Fruit fly (Drosophila melanogaster) whole organism, embryonic: ENCODE results near the gene rdog.

Experiments used
- Atf3 ChIP-seq: fragments of 200-800 bp; sonication (Bioruptor generic); optimal IDR thresholded peaks from 3 replicates; lab custom pipeline; 2016; ENCODE audit warnings: missing biosample characterization, missing genetic modification characterization
- CG10565 ChIP-seq: fragments of 200-800 bp; sonication (Bioruptor generic); optimal IDR thresholded peaks from 3 replicates; lab custom pipeline; 2016; ENCODE audit warnings: missing biosample characterization, mild to moderate bottlenecking, missing genetic modification characterization
- CG11723 ChIP-seq: fragments of 200-800 bp; sonication (Bioruptor generic); optimal IDR thresholded peaks from 2 replicates; lab custom pipeline; 2017; ENCODE audit warnings: missing biosample characterization, mild to moderate bottlenecking, missing genetic modification characterization
- CG12744 ChIP-seq: fragments of 200-800 bp; sonication (Bioruptor generic); optimal IDR thresholded peaks from 2 replicates; lab custom pipeline; 2016; ENCODE audit warnings: missing biosample characterization, missing genetic modification characterization
- CG13624 ChIP-seq: fragments of 200-800 bp; sonication (Bioruptor generic); optimal IDR thresholded peaks from 2 replicates; lab custom pipeline; 2016; ENCODE audit warnings: missing biosample characterization, missing genetic modification characterization
- CG17328 ChIP-seq: fragments of 200-800 bp; sonication (Bioruptor generic); IDR thresholded peaks from 2 replicates; pipeline ENCODE4 v1.3.6; 2022; ENCODE audit warnings: missing biosample characterization, missing genetic modification characterization
- CG18619 ChIP-seq: fragments of 200-800 bp; sonication (Bioruptor generic); optimal IDR thresholded peaks from 3 replicates; lab custom pipeline; 2017; ENCODE audit warnings: missing biosample characterization, mild to moderate bottlenecking, missing genetic modification characterization
- CG2116 ChIP-seq: fragments of 200-800 bp; sonication (Bioruptor generic); optimal IDR thresholded peaks from 3 replicates; lab custom pipeline; 2018; ENCODE audit warnings: missing biosample characterization, mild to moderate bottlenecking, missing genetic modification characterization
- CG2712 ChIP-seq: fragments of 200-800 bp; optimal IDR thresholded peaks from 3 replicates; lab custom pipeline; 2019; ENCODE audit warnings: missing biosample characterization, mild to moderate bottlenecking, missing genetic modification characterization, moderate library complexity
- CG2889 ChIP-seq: fragments of 200-800 bp; sonication (Bioruptor generic); IDR thresholded peaks from 3 replicates; pipeline ENCODE4 v1.3.6; 2022; ENCODE audit warnings: missing biosample characterization, missing genetic modification characterization
- CG4424 ChIP-seq: fragments of 200-800 bp; sonication (Bioruptor generic); optimal IDR thresholded peaks from 3 replicates; lab custom pipeline; 2016; ENCODE audit warnings: missing biosample characterization, missing genetic modification characterization
- CG4730 ChIP-seq: fragments of 200-800 bp; sonication (Bioruptor generic); IDR thresholded peaks from 2 replicates; pipeline ENCODE4 v1.3.6; 2022; ENCODE audit warnings: missing biosample characterization, missing genetic modification characterization
- CG6683 ChIP-seq: fragments of 200-800 bp; sonication (Bioruptor generic); optimal IDR thresholded peaks from 2 replicates; lab custom pipeline; 2017; ENCODE audit warnings: missing biosample characterization, mild to moderate bottlenecking, missing genetic modification characterization, missing genetic modification reagents
- CG6765 ChIP-seq: fragments of 200-800 bp; sonication (Bioruptor generic); optimal IDR thresholded peaks from 3 replicates; lab custom pipeline; 2017; ENCODE audit warnings: missing biosample characterization, mild to moderate bottlenecking, missing genetic modification characterization
- CG6813 ChIP-seq: fragments of 200-800 bp; sonication (Bioruptor generic); optimal IDR thresholded peaks from 2 replicates; lab custom pipeline; 2017; ENCODE audit warnings: missing biosample characterization, missing genetic modification characterization, mild to moderate bottlenecking, moderate library complexity, missing genetic modification reagents
- CG7357 ChIP-seq: fragments of 200-800 bp; sonication (Bioruptor generic); IDR thresholded peaks from 3 replicates; pipeline ENCODE4 v1.3.6; 2022; ENCODE audit warnings: missing biosample characterization, missing genetic modification characterization
- CG7372 ChIP-seq: fragments of 200-800 bp; sonication (Bioruptor generic); IDR thresholded peaks from 2 replicates; pipeline ENCODE4 v1.3.6; 2022; ENCODE audit warnings: missing biosample characterization, missing genetic modification characterization
- CG7786 ChIP-seq: fragments of 200-800 bp; sonication (Bioruptor generic); optimal IDR thresholded peaks from 2 replicates; lab custom pipeline; 2016; ENCODE audit warnings: missing biosample characterization, missing genetic modification characterization
- CkIIα-i1 ChIP-seq: fragments of 200-800 bp; sonication (Bioruptor generic); IDR thresholded peaks from 2 replicates; pipeline ENCODE4 v1.3.6; 2022; ENCODE audit warnings: missing biosample characterization, missing genetic modification characterization
- Dip3 ChIP-seq: fragments of 200-800 bp; sonication (Bioruptor generic); optimal IDR thresholded peaks from 3 replicates; lab custom pipeline; 2016; ENCODE audit warnings: missing biosample characterization, missing genetic modification characterization
- HHEX ChIP-seq: fragments of 200-800 bp; sonication (Bioruptor generic); optimal IDR thresholded peaks from 3 replicates; lab custom pipeline; 2017; ENCODE audit warnings: missing biosample characterization, mild to moderate bottlenecking, missing genetic modification characterization, missing genetic modification reagents
- HLH54F ChIP-seq: fragments of 200-800 bp; sonication (Bioruptor generic); optimal IDR thresholded peaks from 3 replicates; lab custom pipeline; 2016; ENCODE audit warnings: missing biosample characterization, missing genetic modification characterization
- HmgD ChIP-seq: fragments of 200-800 bp; sonication (Bioruptor generic); optimal IDR thresholded peaks from 3 replicates; lab custom pipeline; 2016; ENCODE audit warnings: missing biosample characterization, missing genetic modification characterization
- Hr39 ChIP-seq: fragments of >200 bp; optimal IDR thresholded peaks from 2 replicates; lab custom pipeline; 2017
- Jarid2 ChIP-seq: fragments of 200-800 bp; sonication (Bioruptor generic); optimal IDR thresholded peaks from 3 replicates; lab custom pipeline; 2017; ENCODE audit warnings: mild to moderate bottlenecking, missing biosample characterization, missing genetic modification reagents, missing genetic modification characterization
- Ptx1 ChIP-seq: fragments of 200-800 bp; sonication (Bioruptor generic); IDR thresholded peaks from 2 replicates; pipeline ENCODE4 v1.3.6; 2022; ENCODE audit warnings: missing biosample characterization, missing genetic modification characterization
- Ssrp ChIP-seq: fragments of 200-800 bp; sonication (Bioruptor generic); optimal IDR thresholded peaks from 2 replicates; lab custom pipeline; 2018; ENCODE audit warnings: missing biosample characterization, mild to moderate bottlenecking, missing genetic modification characterization, moderate library complexity
- Stat92E ChIP-seq, 3 experiments: fragments of >200 bp in 2 of 3; fragments of 200-800 bp in 1 of 3; sonication (Bioruptor generic) in 1 of 3; optimal IDR thresholded peaks; 2 replicates each; lab custom pipeline; 2017 to 2019; ENCODE audit warnings: missing biosample characterization in 3 of 3, missing genetic modification characterization in 3 of 3, mild to moderate bottlenecking in 1 of 3, moderate library complexity in 1 of 3
- TFAM ChIP-seq: fragments of 200-800 bp; sonication (Bioruptor generic); optimal IDR thresholded peaks from 2 replicates; lab custom pipeline; 2017; ENCODE audit warnings: missing biosample characterization, missing genetic modification characterization, inconsistent platforms
- abd-A ChIP-seq: fragments of 200-800 bp; sonication (Bioruptor generic); optimal IDR thresholded peaks from 3 replicates; lab custom pipeline; 2019; ENCODE audit warnings: missing biosample characterization, mild to moderate bottlenecking, missing genetic modification characterization, moderate library complexity
- bab2 ChIP-seq: fragments of 200-800 bp; sonication (Bioruptor generic); optimal IDR thresholded peaks from 2 replicates; lab custom pipeline; 2016; ENCODE audit warnings: missing biosample characterization, missing genetic modification characterization
- cato ChIP-seq: fragments of 200-800 bp; sonication (Bioruptor generic); optimal IDR thresholded peaks from 2 replicates; lab custom pipeline; 2016; ENCODE audit warnings: missing biosample characterization, missing genetic modification characterization, borderline replicate concordance
- croc ChIP-seq: fragments of 200-800 bp; sonication (Bioruptor generic); conservative IDR thresholded peaks from 3 replicates; pipeline ENCODE4 v1.3.6; 2022; ENCODE audit warnings: missing biosample characterization, missing genetic modification characterization
- gsb-n ChIP-seq: fragments of 200-800 bp; sonication (Bioruptor generic); optimal IDR thresholded peaks from 3 replicates; lab custom pipeline; 2018; ENCODE audit warnings: missing biosample characterization, mild to moderate bottlenecking, missing genetic modification characterization
- h ChIP-seq: fragments of >200 bp; optimal IDR thresholded peaks from 2 replicates; lab custom pipeline; 2017
- insv ChIP-seq, 2 experiments: fragments of 200-800 bp; sonication (Bioruptor generic); optimal IDR thresholded peaks; 3 replicates each; lab custom pipeline; 2016 to 2018; ENCODE audit warnings: missing biosample characterization in 2 of 2, missing genetic modification characterization in 2 of 2
- odd ChIP-seq: fragments of 200-800 bp; sonication (Bioruptor generic); optimal IDR thresholded peaks from 2 replicates; lab custom pipeline; 2017; ENCODE audit warnings: missing biosample characterization, mild to moderate bottlenecking, missing genetic modification characterization
- p53 ChIP-seq: fragments of 200-800 bp; sonication (Bioruptor generic); optimal IDR thresholded peaks from 2 replicates; lab custom pipeline; 2016; ENCODE audit warnings: missing biosample characterization, missing genetic modification characterization
- ranshi ChIP-seq: fragments of 200-800 bp; sonication (Bioruptor generic); IDR thresholded peaks from 2 replicates; pipeline ENCODE4 v1.3.6; 2022; ENCODE audit warnings: missing biosample characterization, missing genetic modification characterization
- seq ChIP-seq: fragments of 200-800 bp; sonication (Bioruptor generic); IDR thresholded peaks from 2 replicates; pipeline ENCODE4 v1.3.6; 2022; ENCODE audit warnings: missing biosample characterization, missing genetic modification characterization
- shn ChIP-seq: fragments of 200-800 bp; sonication (Bioruptor generic); optimal IDR thresholded peaks from 3 replicates; lab custom pipeline; 2016; ENCODE audit warnings: missing biosample characterization, missing genetic modification characterization
- sim ChIP-seq: fragments of 200-800 bp; sonication (Bioruptor generic); IDR thresholded peaks from 2 replicates; pipeline ENCODE4 v1.3.6; 2022; ENCODE audit warnings: missing biosample characterization, missing genetic modification characterization
- stc ChIP-seq: fragments of 200-800 bp; sonication (Bioruptor generic); IDR thresholded peaks from 2 replicates; pipeline ENCODE4 v1.3.6; 2022; ENCODE audit warnings: missing biosample characterization, missing genetic modification characterization
- tap ChIP-seq: fragments of 200-800 bp; optimal IDR thresholded peaks from 3 replicates; lab custom pipeline; 2019; ENCODE audit warnings: missing biosample characterization, mild to moderate bottlenecking, missing genetic modification characterization, moderate library complexity
- toy ChIP-seq: fragments of 200-800 bp; sonication (Bioruptor generic); IDR thresholded peaks from 2 replicates; pipeline ENCODE4 v1.3.6; 2022; ENCODE audit warnings: missing biosample characterization, missing genetic modification characterization
- trh ChIP-seq: fragments of 200-800 bp; sonication (Bioruptor generic); optimal IDR thresholded peaks from 2 replicates; lab custom pipeline; 2016; ENCODE audit warnings: missing biosample characterization, missing genetic modification characterization
- twi ChIP-seq: fragments of 200-800 bp; optimal IDR thresholded peaks from 2 replicates; lab custom pipeline; 2019; ENCODE audit warnings: missing biosample characterization, mild to moderate bottlenecking, missing genetic modification characterization, moderate library complexity
- wek ChIP-seq: fragments of 200-800 bp; sonication (Bioruptor generic); optimal IDR thresholded peaks from 3 replicates; lab custom pipeline; 2018; ENCODE audit warnings: missing biosample characterization, mild to moderate bottlenecking, missing genetic modification characterization, moderate library complexity
- zen2 ChIP-seq: fragments of 200-800 bp; sonication (Bioruptor generic); IDR thresholded peaks from 3 replicates; pipeline ENCODE4 v1.3.6; 2022; ENCODE audit warnings: missing biosample characterization, missing genetic modification characterization; ENCODE audit not compliant: partially characterized antibody

rdog gene

dm6 chr3R:29122817-29123611 lies 34.9 kb upstream of the rdog start, which contains the start of the genes yem and Ctl2 (continued):
- TF ChIP-seq ranshi (GFP tag; lab: Robert Waterston, UW), result peak; percentile 59; the same call in 1 of the 2 replicates
- peak; percentile 79 for TF ChIP-seq CG18619 (GFP tag; lab: Kevin White, UChicago)
- peak; percentile 87 for TF ChIP-seq CG13624 (GFP tag; lab: Kevin White, UChicago)
- TF ChIP-seq CG11723, result peak; percentile 19
- peak; percentile 65 for TF ChIP-seq Ssrp (tag; lab: Kevin White, UChicago)
- TF ChIP-seq CG2116 (GFP tag; lab: Kevin White, UChicago), result peak; percentile 91
- TF ChIP-seq shn (GFP tag; lab: Kevin White, UChicago), result peak; percentile 90
- no peak for TF ChIP-seq HHEX (GFP tag; lab: Kevin White, UChicago)
- no peak; the same call in 2 of the 3 replicates for TF ChIP-seq CG2889 (GFP tag; lab: Robert Waterston, UW)
- TF ChIP-seq CG2712 (tag; lab: Kevin White, UChicago), result peak; percentile 68
- no peak for TF ChIP-seq CG6765 (GFP tag; lab: Kevin White, UChicago)
- TF ChIP-seq p53 (GFP tag; lab: Kevin White, UChicago), result peak; percentile 63
- TF ChIP-seq CG10565 (GFP tag; lab: Kevin White, UChicago), result no peak
- TF ChIP-seq toy (GFP tag; lab: Robert Waterston, UW), result no peak
- TF ChIP-seq Dip3 (GFP tag; lab: Kevin White, UChicago), result peak; percentile 86
- TF ChIP-seq Hr39, result peak; percentile 75
- TF ChIP-seq Atf3 (GFP tag; lab: Kevin White, UChicago), result peak; percentile 82
- peak; percentile 75 for TF ChIP-seq trh (GFP tag; lab: Kevin White, UChicago)
- peak; percentile 13 to 38 for TF ChIP-seq insv (GFP tag; optimal IDR thresholded peaks at IDR 0.05; lab: Kevin White, UChicago)
- TF ChIP-seq CG6683, result peak; percentile 2
- no peak for TF ChIP-seq Stat92E (GFP tag; optimal IDR thresholded peaks at IDR 0.05; lab: Kevin White, UChicago)
- TF ChIP-seq stc (GFP tag; lab: Robert Waterston, UW), result no peak
- peak; percentile 93 for TF ChIP-seq Jarid2 (GFP tag; lab: Kevin White, UChicago)
- TF ChIP-seq odd (GFP tag; lab: Kevin White, UChicago), result no peak
- TF ChIP-seq sim (GFP tag; lab: Robert Waterston, UW), result no peak
- TF ChIP-seq CG7357 (GFP tag; lab: Robert Waterston, UW), result peak; percentile 95
- TF ChIP-seq bab2 (GFP tag; lab: Kevin White, UChicago), result peak; percentile 81
- no peak for TF ChIP-seq zen2 (GFP tag; lab: Robert Waterston, UW)
- peak; percentile 64 for TF ChIP-seq HmgD
- TF ChIP-seq cato (GFP tag; lab: Kevin White, UChicago), result peak; percentile 57
- peak; percentile 58 for TF ChIP-seq twi (tag; lab: Kevin White, UChicago)
- TF ChIP-seq CG12744 (GFP tag; lab: Kevin White, UChicago), result peak; percentile 80
- peak; percentile 86 for TF ChIP-seq CG7786 (GFP tag; lab: Kevin White, UChicago)
- peak; percentile 39; the same call in 2 of the 3 replicates for TF ChIP-seq croc (GFP tag; lab: Robert Waterston, UW)
- peak; percentile 77 for TF ChIP-seq CG4424 (GFP tag; lab: Kevin White, UChicago)
- TF ChIP-seq h, result no peak
- TF ChIP-seq HLH54F (GFP tag; lab: Kevin White, UChicago), result peak; percentile 93
- TF ChIP-seq CkIIα-i1 (GFP tag; lab: Robert Waterston, UW), result no peak
- no peak for TF ChIP-seq seq (GFP tag; lab: Robert Waterston, UW)
- TF ChIP-seq CG6813 (GFP tag; lab: Kevin White, UChicago), result no peak
- TF ChIP-seq tap, result peak; percentile 3
- no peak for TF ChIP-seq abd-A (tag; lab: Kevin White, UChicago)
- peak; percentile 24; the same call in 1 of the 2 replicates for TF ChIP-seq CG7372
- TF ChIP-seq wek, result no peak
- no peak for TF ChIP-seq TFAM
- TF ChIP-seq Ptx1 (GFP tag; lab: Robert Waterston, UW), result peak; percentile 73
- TF ChIP-seq CG17328, result peak; percentile 18
- TF ChIP-seq gsb-n (tag; lab: Kevin White, UChicago), result peak; percentile 35
- TF ChIP-seq CG4730 (GFP tag; lab: Robert Waterston, UW), result peak; percentile 50; the same call in 1 of the 2 replicates
